Fruit fly (Drosophila melanogaster): ENCODE measurements around the gene AIF.

AIF gene

DNA sequence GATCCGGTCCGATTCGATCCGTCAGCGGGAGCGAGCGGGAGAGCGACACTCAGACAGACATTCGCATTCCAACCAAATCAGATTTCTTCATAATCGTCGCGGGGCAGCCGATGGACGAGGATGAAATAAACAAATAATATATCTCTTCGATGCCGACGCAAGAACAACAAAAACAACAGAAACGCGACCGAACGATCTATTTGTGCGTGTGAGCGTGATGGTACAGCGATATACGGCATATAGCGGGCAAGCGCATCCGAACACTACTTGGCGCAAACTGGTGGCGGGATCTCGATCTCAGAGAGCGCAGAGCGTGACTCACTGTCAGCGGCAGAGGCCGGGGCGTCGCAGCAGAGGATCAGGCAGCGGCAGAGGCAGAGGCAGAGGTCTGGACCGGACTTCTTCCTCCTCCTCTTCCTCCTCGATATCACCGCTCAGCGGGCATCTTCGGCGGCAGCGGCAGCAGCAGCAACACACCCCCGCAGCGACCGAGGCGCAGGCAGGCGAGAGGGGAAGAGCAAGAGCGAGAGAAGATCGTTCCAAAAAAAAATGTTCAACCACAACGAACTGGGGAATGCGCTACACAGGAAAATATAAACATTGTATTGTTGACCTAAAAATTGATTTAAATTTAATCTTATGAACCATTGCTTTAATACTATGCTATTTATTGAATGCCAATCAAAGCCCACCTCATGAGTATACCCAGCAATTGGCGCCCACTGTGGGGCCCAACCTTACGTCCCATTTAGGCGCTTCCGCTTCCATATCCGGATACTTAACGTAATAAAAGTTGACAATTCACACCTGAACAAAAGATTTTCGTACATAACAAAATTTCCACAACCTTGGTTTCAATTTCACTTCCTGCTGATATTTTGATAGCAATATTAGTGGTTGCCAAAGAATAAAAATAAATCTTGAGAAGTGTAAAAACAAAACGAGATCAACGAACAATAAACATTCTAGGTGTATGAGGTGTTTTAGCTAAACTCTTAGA is 10.0 kb downstream of the AIF start (continued):
- TF ChIP-seq al (GFP tag; IDR thresholded peaks at IDR 0.05), result no peak
- TF ChIP-seq ato (GFP tag; IDR thresholded peaks at IDR 0.05; ENCODE audit: partially characterized antibody), result 0 out of 2 replicates have a peak, but pooled peaks have one; percentile 28
- peak; percentile 58 for TF ChIP-seq CG9727 (GFP tag; optimal IDR thresholded peaks at IDR 0.05)
- peak; percentile 37 for TF ChIP-seq shn (GFP tag; optimal IDR thresholded peaks at IDR 0.05)
- peak; percentile 40 for TF ChIP-seq ATbp (GFP tag; optimal IDR thresholded peaks at IDR 0.05)
- TF ChIP-seq zf30C (GFP tag; optimal IDR thresholded peaks at IDR 0.05), result peak; percentile 40
- no peak for TF ChIP-seq CG10565 (GFP tag; optimal IDR thresholded peaks at IDR 0.05)
- peak; percentile 47 for TF ChIP-seq psq (GFP tag; optimal IDR thresholded peaks at IDR 0.05)
- TF ChIP-seq Aef1 (GFP tag; IDR thresholded peaks at IDR 0.05), result no peak; the same call in 2 of the 3 replicates
- no peak for TF ChIP-seq Poxn (GFP tag; IDR thresholded peaks at IDR 0.05)
- TF ChIP-seq dan (GFP tag; IDR thresholded peaks at IDR 0.05), result no peak
- TF ChIP-seq dimm (GFP tag; IDR thresholded peaks at IDR 0.05), result no peak
- no peak for TF ChIP-seq CG15514 (GFP tag; optimal IDR thresholded peaks at IDR 0.05)
- peak; percentile 57 for TF ChIP-seq ind (GFP tag; optimal IDR thresholded peaks at IDR 0.05)
- peak; percentile 2 for TF ChIP-seq Atf3 (GFP tag; optimal IDR thresholded peaks at IDR 0.05)
- no peak for TF ChIP-seq CG7786 (GFP tag; optimal IDR thresholded peaks at IDR 0.05)
- TF ChIP-seq pita (GFP tag; optimal IDR thresholded peaks at IDR 0.05), result no peak
- peak; percentile 36 for TF ChIP-seq mam (GFP tag; optimal IDR thresholded peaks at IDR 0.05)
- TF ChIP-seq Trl (optimal IDR thresholded peaks at IDR 0.05), result peak; percentile 63 to 72
- TF ChIP-seq Trl (GFP tag; optimal IDR thresholded peaks at IDR 0.05), result no peak
- TF ChIP-seq corto (GFP tag; optimal IDR thresholded peaks at IDR 0.05), result no peak
- no peak for TF ChIP-seq fd3F (GFP tag; optimal IDR thresholded peaks at IDR 0.05)
- TF ChIP-seq CG3281 (GFP tag; optimal IDR thresholded peaks at IDR 0.05), result peak; percentile 42
- TF ChIP-seq CG17568 (GFP tag; optimal IDR thresholded peaks at IDR 0.05), result no peak
- TF ChIP-seq CG1832 (GFP tag; optimal IDR thresholded peaks at IDR 0.05), result no peak
- peak; percentile 7 for TF ChIP-seq CHES-1-like (GFP tag; optimal IDR thresholded peaks at IDR 0.05)
- peak; percentile 52 for TF ChIP-seq H2.0 (GFP tag; IDR thresholded peaks at IDR 0.05)
- TF ChIP-seq sisA (GFP tag; IDR thresholded peaks at IDR 0.05), result peak; percentile 53; the same call in 1 of the 2 replicates
- TF ChIP-seq CG1529 (GFP tag; optimal IDR thresholded peaks at IDR 0.05), result no peak
- TF ChIP-seq gsb (GFP tag; IDR thresholded peaks at IDR 0.05), result 0 out of 2 replicates have a peak, but pooled peaks have one; percentile 13
- no peak for TF ChIP-seq trh (GFP tag; optimal IDR thresholded peaks at IDR 0.05)
- TF ChIP-seq CG13296 (GFP tag; optimal IDR thresholded peaks at IDR 0.05), result no peak
- no peak for TF ChIP-seq sim (GFP tag; IDR thresholded peaks at IDR 0.05)
- no peak for TF ChIP-seq CTCF (GFP tag; optimal IDR thresholded peaks at IDR 0.05)
- TF ChIP-seq CoRest (tag; optimal IDR thresholded peaks at IDR 0.05), result peak; percentile 70
- no peak for TF ChIP-seq E2f2 (GFP tag; IDR thresholded peaks at IDR 0.05)
- no peak for TF ChIP-seq CG9797 (GFP tag; optimal IDR thresholded peaks at IDR 0.05)
- peak; percentile 53; the same call in 2 of the 3 replicates for TF ChIP-seq ken (GFP tag; IDR thresholded peaks at IDR 0.05)
- peak; percentile 25 for TF ChIP-seq CG18764 (GFP tag; optimal IDR thresholded peaks at IDR 0.05)
- no peak for TF ChIP-seq CG12236 (GFP tag; optimal IDR thresholded peaks at IDR 0.05)
- TF ChIP-seq emc (GFP tag; optimal IDR thresholded peaks at IDR 0.05), result no peak
- no peak for TF ChIP-seq MESR4 (GFP tag; optimal IDR thresholded peaks at IDR 0.05)
- TF ChIP-seq CG34376 (GFP tag; optimal IDR thresholded peaks at IDR 0.05), result peak; percentile 54
- TF ChIP-seq caup (GFP tag; optimal IDR thresholded peaks at IDR 0.05; ENCODE audit: severe bottlenecking), result no peak
- peak in 1 of 2 experiments; percentile 21 for TF ChIP-seq insv (GFP tag; optimal IDR thresholded peaks at IDR 0.05)
- TF ChIP-seq stwl (tag; optimal IDR thresholded peaks at IDR 0.05), result no peak
- TF ChIP-seq pb (GFP tag; optimal IDR thresholded peaks at IDR 0.05), result no peak
- TF ChIP-seq CG13287 (GFP tag; IDR thresholded peaks at IDR 0.05; ENCODE audit: partially characterized antibody), result no peak; the same call in 1 of the 2 replicates
- no peak for TF ChIP-seq CG1024 (GFP tag; IDR thresholded peaks at IDR 0.05)
